Fruit fly (Drosophila melanogaster): Measurements from ENCODE around the gene vri.

The vri gene

dm6 chr2L:5342119-5342817, 53.5 kb downstream of the vri start, which contains the start of gene Acsf2 (continued):
- TF ChIP-seq kay (GFP tag; optimal IDR thresholded peaks at IDR 0.05) (peak; percentile 93), ERR (GFP tag; optimal IDR thresholded peaks at IDR 0.05) (peak; percentile 93), CG3407 (GFP tag; optimal IDR thresholded peaks at IDR 0.05) (peak; percentile 51), Opbp (GFP tag; IDR thresholded peaks at IDR 0.05; ENCODE audit: partially characterized antibody) (no peak), CG17359 (tag; optimal IDR thresholded peaks at IDR 0.05) (peak; percentile 87), CG11456 (GFP tag; IDR thresholded peaks at IDR 0.05) (peak; percentile 98), amos (GFP tag; IDR thresholded peaks at IDR 0.05; ENCODE audit: partially characterized antibody) (no peak; the same call in 1 of the 2 replicates), Bdp1 (GFP tag; optimal IDR thresholded peaks at IDR 0.05) (peak; percentile 80), cato (GFP tag; optimal IDR thresholded peaks at IDR 0.05; ENCODE audit: borderline replicate concordance) (peak; percentile 74), Hand (GFP tag; optimal IDR thresholded peaks at IDR 0.05) (peak; percentile 95), CG11695 (GFP tag; IDR thresholded peaks at IDR 0.05) (peak; percentile 97), CG15073 (GFP tag; optimal IDR thresholded peaks at IDR 0.05) (peak; percentile 27), Nf-YC (tag; optimal IDR thresholded peaks at IDR 0.05) (peak; percentile 90), gcm (GFP tag; optimal IDR thresholded peaks at IDR 0.05) (peak; percentile 72), Lpt (GFP tag; optimal IDR thresholded peaks at IDR 0.05) (no peak), CG7987 (GFP tag; optimal IDR thresholded peaks at IDR 0.05) (peak; percentile 90), CG4854 (GFP tag; optimal IDR thresholded peaks at IDR 0.05) (peak; percentile 92), Blimp-1 (GFP tag; optimal IDR thresholded peaks at IDR 0.05) (peak; percentile 66), gfzf (GFP tag; optimal IDR thresholded peaks at IDR 0.05) (peak; percentile 4), Atf-2 (GFP tag; optimal IDR thresholded peaks at IDR 0.05) (peak; percentile 89), CG17612 (GFP tag; IDR thresholded peaks at IDR 0.05) (peak; percentile 94), trem (tag; optimal IDR thresholded peaks at IDR 0.05) (peak; percentile 21), maf-S (GFP tag; optimal IDR thresholded peaks at IDR 0.05) (peak; percentile 95), CG8765 (GFP tag; IDR thresholded peaks at IDR 0.05) (peak; percentile 89; the same call in 1 of the 2 replicates), sob (GFP tag; IDR thresholded peaks at IDR 0.05) (peak; percentile 98), CG6175 (GFP tag; IDR thresholded peaks at IDR 0.05) (peak; percentile 93), CG6683 (GFP tag; optimal IDR thresholded peaks at IDR 0.05) (peak; percentile 95), CG9876 (GFP tag; optimal IDR thresholded peaks at IDR 0.05) (peak; percentile 81), CG10366 (GFP tag; IDR thresholded peaks at IDR 0.05) (peak; percentile 91), prd (optimal IDR thresholded peaks at IDR 0.05) (no peak), prd (GFP tag; IDR thresholded peaks at IDR 0.05) (peak; percentile 96), sens-2 (GFP tag; IDR thresholded peaks at IDR 0.05) (peak; percentile 42; the same call in 1 of the 2 replicates), CG16863 (GFP tag; optimal IDR thresholded peaks at IDR 0.05) (peak; percentile 86), CG10565 (GFP tag; optimal IDR thresholded peaks at IDR 0.05) (no peak), jumu (GFP tag; optimal IDR thresholded peaks at IDR 0.05) (peak; percentile 89), CHES-1-like (GFP tag; optimal IDR thresholded peaks at IDR 0.05) (peak; percentile 97), sqz (GFP tag; optimal IDR thresholded peaks at IDR 0.05) (peak; percentile 60), CG9215 (GFP tag; IDR thresholded peaks at IDR 0.05) (peak; percentile 99), D19B (GFP tag; optimal IDR thresholded peaks at IDR 0.05) (peak; percentile 96), CG13296 (GFP tag; optimal IDR thresholded peaks at IDR 0.05) (peak; percentile 98), inv (GFP tag; IDR thresholded peaks at IDR 0.05; ENCODE audit: partially characterized antibody) (no peak), CG15696 (tag; optimal IDR thresholded peaks at IDR 0.05) (peak; percentile 86), ab (GFP tag; optimal IDR thresholded peaks at IDR 0.05) (peak; percentile 46), MBD-R2 (GFP tag; IDR thresholded peaks at IDR 0.05) (peak; percentile 95), dmrt11E (tag; optimal IDR thresholded peaks at IDR 0.05) (no peak), z (GFP tag; IDR thresholded peaks at IDR 0.05) (no peak), Asciz (GFP tag; optimal IDR thresholded peaks at IDR 0.05) (peak; percentile 73), CG10654 (GFP tag; optimal IDR thresholded peaks at IDR 0.05) (peak; percentile 88), C15 (GFP tag; IDR thresholded peaks at IDR 0.05) (peak; percentile 92), CG10274 (GFP tag; optimal IDR thresholded peaks at IDR 0.05) (peak; percentile 87)

All from whole organism, embryonic.